Worm (Caenorhabditis elegans): ENCODE results near the gene T14B4.20.

ce11 chrII:6745783-6746182, 29.1 kb downstream of the T14B4.20 start, which contains the start of gene ins-14:
- TF ChIP-seq ama-1 (optimal IDR thresholded peaks at IDR 0.05): no peak
- no peak for TF ChIP-seq hmg-4 (GFP tag; optimal IDR thresholded peaks at IDR 0.05)
- no peak for TF ChIP-seq hnd-1 (tag; optimal IDR thresholded peaks at IDR 0.05)
- no peak for TF ChIP-seq sea-1 (GFP tag; conservative IDR thresholded peaks at IDR 0.05)
- TF ChIP-seq tbx-37 (GFP tag; conservative IDR thresholded peaks at IDR 0.05): no peak
- TF ChIP-seq ets-7 (tag; optimal IDR thresholded peaks at IDR 0.05): no peak
- no peak for TF ChIP-seq tbx-11 (GFP tag; IDR thresholded peaks at IDR 0.05)
- TF ChIP-seq hmbx-1 (tag; optimal IDR thresholded peaks at IDR 0.05): no peak
- no peak for TF ChIP-seq F13C5.2 (tag; optimal IDR thresholded peaks at IDR 0.05)
- no peak for TF ChIP-seq flt-1 (GFP tag; IDR thresholded peaks at IDR 0.05)
- no peak for TF ChIP-seq ceh-36 (tag; optimal IDR thresholded peaks at IDR 0.05)
- no peak for TF ChIP-seq ceh-13 (GFP tag; optimal IDR thresholded peaks at IDR 0.05)

All from whole organism, early embryonic.